Worm (Caenorhabditis elegans) whole organism, early embryonic: ENCODE results near the gene T19D12.2.

ENCODE experiments used
- B0310.2 ChIP-seq: sonication (generic microtip); optimal IDR thresholded peaks from 2 replicates; lab custom pipeline; 2016; ENCODE audit warnings: mild to moderate bottlenecking, missing genetic modification characterization, missing compliant biosample characterization
- F13C5.2 ChIP-seq: sonication (generic microtip); optimal IDR thresholded peaks from 2 replicates; lab custom pipeline; 2017; ENCODE audit warnings: mild to moderate bottlenecking, missing genetic modification characterization, inconsistent platforms, missing compliant biosample characterization
- aly-1 ChIP-seq: sonication (generic microtip); optimal IDR thresholded peaks from 2 replicates; lab custom pipeline; 2016; ENCODE audit warnings: missing genetic modification characterization, missing compliant biosample characterization
- ama-1 ChIP-seq: fragments of 150-350 bp; optimal IDR thresholded peaks from 2 replicates; lab custom pipeline; 2014
- ceh-13 ChIP-seq: fragments of 200-800 bp; sonication (Bioruptor generic); optimal IDR thresholded peaks from 2 replicates; lab custom pipeline; 2018; ENCODE audit warnings: mild to moderate bottlenecking, missing genetic modification characterization, missing compliant biosample characterization
- ceh-36 ChIP-seq: sonication (generic microtip); optimal IDR thresholded peaks from 2 replicates; lab custom pipeline; 2016; ENCODE audit warnings: missing genetic modification characterization, inconsistent platforms, missing compliant biosample characterization
- ets-7 ChIP-seq: sonication (generic microtip); optimal IDR thresholded peaks from 2 replicates; lab custom pipeline; 2016; ENCODE audit warnings: missing genotype, missing genetic modification characterization, missing compliant biosample characterization
- flt-1 ChIP-seq: fragments of 200-800 bp; sonication (Bioruptor generic); IDR thresholded peaks from 2 replicates; pipeline ENCODE4 v1.3.6; 2022; ENCODE audit warnings: missing genetic modification characterization, missing compliant biosample characterization
- hmbx-1 ChIP-seq: sonication (generic microtip); optimal IDR thresholded peaks from 2 replicates; lab custom pipeline; 2016; ENCODE audit warnings: mild to moderate bottlenecking, missing genetic modification characterization, missing compliant biosample characterization
- hmg-4 ChIP-seq: fragments of 200-800 bp; sonication (Bioruptor generic); optimal IDR thresholded peaks from 2 replicates; lab custom pipeline; 2018; ENCODE audit warnings: mild to moderate bottlenecking, missing genetic modification characterization, missing compliant biosample characterization
- hnd-1 ChIP-seq: sonication (generic microtip); optimal IDR thresholded peaks from 2 replicates; lab custom pipeline; 2016; ENCODE audit warnings: missing genetic modification characterization, missing compliant biosample characterization
- pes-1 ChIP-seq: fragments of 200-800 bp; sonication (Bioruptor generic); IDR thresholded peaks from 2 replicates; pipeline ENCODE4 v1.3.6; 2022; ENCODE audit warnings: missing genetic modification reagents, missing genetic modification characterization, missing compliant biosample characterization
- scrt-1 ChIP-seq: fragments of 200-800 bp; sonication (Bioruptor generic); IDR thresholded peaks from 2 replicates; pipeline ENCODE4 v1.3.6; 2022; ENCODE audit warnings: missing genetic modification characterization, missing compliant biosample characterization
- sea-1 ChIP-seq: fragments of 200-800 bp; sonication (Bioruptor generic); conservative IDR thresholded peaks from 2 replicates; pipeline ENCODE4 v1.3.6; 2022; ENCODE audit warnings: missing genetic modification characterization, missing compliant biosample characterization
- tbx-11 ChIP-seq: fragments of 200-800 bp; sonication (Bioruptor generic); IDR thresholded peaks from 2 replicates; pipeline ENCODE4 v1.3.6; 2022; ENCODE audit warnings: missing genetic modification characterization, missing compliant biosample characterization
- tbx-37 ChIP-seq: fragments of 200-800 bp; sonication (Bioruptor generic); conservative IDR thresholded peaks from 2 replicates; pipeline ENCODE4 v1.3.6; 2022; ENCODE audit warnings: missing genetic modification reagents, missing genetic modification characterization, missing compliant biosample characterization
- tra-4 ChIP-seq: sonication (generic microtip); optimal IDR thresholded peaks from 2 replicates; lab custom pipeline; 2017; ENCODE audit warnings: missing genetic modification characterization, missing compliant biosample characterization

The T19D12.2 gene

DNA sequence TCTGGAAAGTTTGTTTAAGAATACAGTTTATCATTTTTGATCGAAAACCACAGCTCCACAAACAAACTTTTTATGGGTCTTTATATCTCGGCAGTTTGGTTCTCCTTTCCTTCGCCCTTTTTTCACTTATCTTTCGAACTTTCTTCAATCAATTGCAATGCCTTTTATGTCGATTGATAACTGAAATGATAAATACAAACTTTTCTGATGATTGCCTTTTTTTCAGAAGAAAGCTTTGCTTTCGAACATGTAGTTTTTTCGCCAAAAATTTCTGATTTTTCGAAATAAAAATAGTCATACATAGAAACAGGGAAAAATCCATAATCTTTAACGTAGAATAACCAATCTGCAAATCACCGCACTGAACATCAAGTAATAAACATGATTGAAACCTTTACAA, at the start of gene T19D12.2:
TSS of gene T19D12.2 (plus strand) at position 125 of the 400 bp plus-strand sequence.
- no peak for TF ChIP-seq B0310.2
- TF ChIP-seq ets-7 (tag; lab: Kevin White, UChicago): no peak
- no peak for TF ChIP-seq scrt-1 (GFP tag; lab: Robert Waterston, UW)
- TF ChIP-seq hmbx-1: no peak
- no peak for TF ChIP-seq F13C5.2 (tag; lab: Kevin White, UChicago)
- no peak for TF ChIP-seq ceh-13 (GFP tag; lab: Kevin White, UChicago)

- TF ChIP-seq ama-1 (lab: Kevin White, UChicago) (no peak), ceh-13 (GFP tag; lab: Kevin White, UChicago) (no peak), F13C5.2 (tag; lab: Kevin White, UChicago) (no peak)
Measured at ce11 chrII:6612544-6612943, 48.6 kb upstream of the T19D12.2 start.

- no peak for TF ChIP-seq ceh-13 (GFP tag; lab: Kevin White, UChicago)
- no peak for TF ChIP-seq flt-1 (GFP tag; lab: Robert Waterston, UW)
- no peak for TF ChIP-seq tbx-11 (GFP tag; lab: Robert Waterston, UW)
- TF ChIP-seq hmbx-1: no peak
- no peak for TF ChIP-seq ama-1 (lab: Kevin White, UChicago)
- TF ChIP-seq B0310.2: no peak
- no peak for TF ChIP-seq F13C5.2 (tag; lab: Kevin White, UChicago)
- no peak for TF ChIP-seq pes-1 (GFP tag; lab: Robert Waterston, UW)
- no peak for TF ChIP-seq scrt-1 (GFP tag; lab: Robert Waterston, UW)
- no peak for TF ChIP-seq hnd-1 (tag; lab: Kevin White, UChicago)
- TF ChIP-seq tbx-37 (GFP tag; lab: Robert Waterston, UW): no peak
- TF ChIP-seq sea-1 (GFP tag; lab: Robert Waterston, UW): no peak
- TF ChIP-seq hmg-4 (GFP tag; lab: Kevin White, UChicago): no peak
- no peak for TF ChIP-seq ets-7 (tag; lab: Kevin White, UChicago)
- no peak for TF ChIP-seq ceh-36 (tag; lab: Kevin White, UChicago)
- TF ChIP-seq tra-4 (tag; lab: Kevin White, UChicago): no peak
- TF ChIP-seq aly-1 (tag; lab: Kevin White, UChicago): no peak
Measured at ce11 chrII:6614500-6614899, 46.6 kb upstream of the T19D12.2 start.

DNA sequence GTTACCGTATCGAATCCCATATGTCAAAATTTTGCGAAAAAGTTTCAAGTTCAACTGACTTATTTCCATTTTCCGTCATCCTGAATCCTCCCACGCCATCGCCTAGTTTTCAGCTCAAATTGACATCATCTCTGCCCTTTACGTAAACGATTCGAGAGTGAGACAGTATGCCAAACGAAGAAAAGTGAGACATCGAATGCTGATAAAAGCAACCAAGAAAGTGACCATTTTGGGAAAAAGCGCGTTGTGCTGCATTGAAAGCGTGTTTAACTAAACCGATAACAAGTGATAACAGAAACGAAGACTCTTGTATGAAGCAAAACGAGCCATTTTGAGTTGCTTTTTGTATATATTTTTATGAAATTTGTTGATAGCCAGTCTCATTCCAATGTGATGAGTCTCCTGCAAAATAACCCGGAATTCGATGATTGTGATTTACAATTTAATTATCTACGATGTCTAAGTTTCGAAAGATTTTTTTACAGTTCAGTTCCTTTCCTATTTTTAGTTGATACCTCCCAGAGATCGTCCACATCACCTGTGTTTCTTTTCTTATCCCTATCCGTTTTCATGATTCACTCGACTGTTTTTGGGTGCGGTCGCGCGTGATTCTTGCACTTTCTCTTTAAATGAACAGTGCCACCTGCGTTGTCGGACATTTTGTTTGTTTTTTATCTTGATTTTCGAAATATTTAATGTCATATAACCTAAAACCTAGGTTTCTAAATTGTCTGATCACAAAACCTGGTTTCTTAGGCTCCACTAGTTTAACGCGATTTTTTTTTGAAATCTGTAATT, 45.7 kb upstream of the T19D12.2 start:
- no peak for TF ChIP-seq F13C5.2 (tag; lab: Kevin White, UChicago)
- TF ChIP-seq tra-4 (tag; lab: Kevin White, UChicago): no peak
- no peak for TF ChIP-seq B0310.2
- TF ChIP-seq ceh-13 (GFP tag; lab: Kevin White, UChicago): no peak
- no peak for TF ChIP-seq ets-7 (tag; lab: Kevin White, UChicago)
- TF ChIP-seq flt-1 (GFP tag; lab: Robert Waterston, UW): no peak
- no peak for TF ChIP-seq hmg-4 (GFP tag; lab: Kevin White, UChicago)
- TF ChIP-seq scrt-1 (GFP tag; lab: Robert Waterston, UW): no peak

DNA sequence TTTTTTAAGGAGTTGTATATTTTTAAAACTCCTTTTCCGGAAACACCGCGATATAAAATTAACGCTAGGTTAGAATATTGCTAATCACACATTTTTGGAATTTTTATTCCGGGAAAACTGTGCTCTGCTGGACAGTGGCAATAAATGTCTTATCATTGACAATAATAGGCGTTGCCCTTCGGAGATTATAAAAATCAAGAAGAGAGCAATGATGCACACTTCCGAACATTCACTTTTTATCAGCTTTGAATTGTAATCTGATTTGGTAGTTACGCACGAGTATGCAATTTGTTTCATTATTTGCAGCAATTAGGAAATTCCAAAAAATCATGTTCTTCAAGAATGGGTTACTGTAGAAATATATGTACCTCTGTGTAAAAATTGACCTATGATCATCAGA, 45.0 kb upstream of the T19D12.2 start:
- no peak for TF ChIP-seq ceh-13 (GFP tag; lab: Kevin White, UChicago)
- TF ChIP-seq tbx-11 (GFP tag; lab: Robert Waterston, UW): no peak
- no peak for TF ChIP-seq hnd-1 (tag; lab: Kevin White, UChicago)
- no peak for TF ChIP-seq scrt-1 (GFP tag; lab: Robert Waterston, UW)
- TF ChIP-seq tbx-37 (GFP tag; lab: Robert Waterston, UW): no peak
- no peak for TF ChIP-seq hmbx-1

DNA sequence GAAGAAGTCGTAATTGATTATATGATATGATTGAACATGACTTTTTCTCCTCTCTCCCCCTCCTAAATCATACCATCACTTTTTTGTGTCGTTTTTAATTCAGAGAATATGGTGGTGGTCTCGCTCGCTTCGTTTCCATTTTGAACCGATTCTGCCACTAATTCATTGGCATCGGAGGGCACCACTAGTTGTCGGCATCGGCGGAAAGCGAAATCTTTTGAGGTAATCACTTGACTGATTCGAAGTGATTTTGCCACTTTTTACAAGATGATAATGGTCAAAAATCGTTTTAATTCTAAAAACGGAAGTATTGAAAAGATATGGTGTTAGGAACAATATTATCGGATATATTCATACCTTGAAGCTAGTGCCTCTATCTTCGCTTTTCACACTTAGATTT, 44.4 kb upstream of the T19D12.2 start, which contains the start of gene klf-3:
TSS of gene klf-3 (plus strand) at position 109 of the 400 bp plus-strand sequence.
- TF ChIP-seq hmbx-1: no peak

DNA sequence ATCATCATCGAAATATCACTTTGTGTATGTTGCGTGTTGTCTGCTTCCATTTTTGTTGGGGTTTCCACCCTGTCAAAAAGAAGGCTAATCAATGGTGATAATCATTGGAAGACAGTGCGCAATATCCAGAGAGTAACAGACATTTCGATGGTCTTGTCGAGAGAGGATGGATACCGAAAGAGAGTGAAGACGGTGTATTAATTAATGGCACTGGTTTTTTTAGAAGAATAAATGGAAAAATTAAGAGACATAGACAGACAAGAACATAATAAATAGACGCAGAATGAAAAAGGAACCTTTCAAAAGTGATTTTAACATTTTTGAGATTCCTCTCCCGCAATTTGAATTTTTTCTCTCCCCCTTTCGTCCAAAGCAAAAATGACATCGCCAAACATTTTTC, 42.1 kb upstream of the T19D12.2 start:
- TF ChIP-seq hnd-1 (tag; lab: Kevin White, UChicago) (no peak), aly-1 (tag; lab: Kevin White, UChicago) (no peak), ceh-13 (GFP tag; lab: Kevin White, UChicago) (no peak), tbx-11 (GFP tag; lab: Robert Waterston, UW) (no peak), pes-1 (GFP tag; lab: Robert Waterston, UW) (no peak), ceh-36 (tag; lab: Kevin White, UChicago) (no peak), hmbx-1 (no peak), sea-1 (GFP tag; lab: Robert Waterston, UW) (no peak), F13C5.2 (tag; lab: Kevin White, UChicago) (no peak), ets-7 (tag; lab: Kevin White, UChicago) (no peak), tbx-37 (GFP tag; lab: Robert Waterston, UW) (no peak), flt-1 (GFP tag; lab: Robert Waterston, UW) (no peak), hmg-4 (GFP tag; lab: Kevin White, UChicago) (no peak), scrt-1 (GFP tag; lab: Robert Waterston, UW) (no peak), B0310.2 (no peak), ama-1 (lab: Kevin White, UChicago) (no peak), tra-4 (tag; lab: Kevin White, UChicago) (no peak)

ce11 chrII:6621886-6622285, 39.2 kb upstream of the T19D12.2 start, which contains the start of gene F54H5.3:
TSS of gene F54H5.3 (plus strand) at chrII:6622186.
- no peak for TF ChIP-seq ceh-36 (tag; lab: Kevin White, UChicago)
- no peak for TF ChIP-seq tbx-11 (GFP tag; lab: Robert Waterston, UW)
- TF ChIP-seq hnd-1 (tag; lab: Kevin White, UChicago): no peak
- no peak for TF ChIP-seq flt-1 (GFP tag; lab: Robert Waterston, UW)
- no peak for TF ChIP-seq sea-1 (GFP tag; lab: Robert Waterston, UW)
- TF ChIP-seq ama-1 (lab: Kevin White, UChicago): no peak
- no peak for TF ChIP-seq ets-7 (tag; lab: Kevin White, UChicago)
- TF ChIP-seq tbx-37 (GFP tag; lab: Robert Waterston, UW): no peak
- TF ChIP-seq pes-1 (GFP tag; lab: Robert Waterston, UW): no peak
- TF ChIP-seq ceh-13 (GFP tag; lab: Kevin White, UChicago): no peak
- no peak for TF ChIP-seq F13C5.2 (tag; lab: Kevin White, UChicago)
- no peak for TF ChIP-seq hmbx-1
- TF ChIP-seq tra-4 (tag; lab: Kevin White, UChicago): no peak
- no peak for TF ChIP-seq scrt-1 (GFP tag; lab: Robert Waterston, UW)
- no peak for TF ChIP-seq B0310.2
- TF ChIP-seq aly-1 (tag; lab: Kevin White, UChicago): no peak
- TF ChIP-seq hmg-4 (GFP tag; lab: Kevin White, UChicago): no peak
